Worm (Caenorhabditis elegans): ENCODE measurements around the gene srsx-3.

ce11 chrV:7904389-7904788 lies 32.7 kb downstream of the srsx-3 start:
- TF ChIP-seq him-1 (tag; optimal IDR thresholded peaks at IDR 0.05) (no peak), W03F9.2 (tag; optimal IDR thresholded peaks at IDR 0.05) (no peak)
